Worm (Caenorhabditis elegans) whole organism, late embryonic: ENCODE results near the gene C16D9.1.

Experiments used
- C38D4.7 ChIP-seq: fragments of 200-800 bp; sonication (Bioruptor generic); optimal IDR thresholded peaks from 2 replicates; lab custom pipeline; 2018; ENCODE audit warnings: mild to moderate bottlenecking, missing genetic modification characterization, moderate library complexity, missing compliant biosample characterization
- T23F11.4 ChIP-seq: fragments of 200-800 bp; sonication (Bioruptor generic); optimal IDR thresholded peaks from 2 replicates; lab custom pipeline; 2018; ENCODE audit warnings: mild to moderate bottlenecking, missing genetic modification characterization, missing compliant biosample characterization
- ama-1 ChIP-seq: fragments of 150-350 bp; optimal IDR thresholded peaks from 2 replicates; lab custom pipeline; 2014
- ceh-30 ChIP-seq: fragments of 150-350 bp; optimal IDR thresholded peaks from 2 replicates; lab custom pipeline; 2014; ENCODE audit warnings: missing biosample characterization, missing genetic modification characterization
- fkh-10 ChIP-seq: fragments of 150-350 bp; optimal IDR thresholded peaks from 2 replicates; lab custom pipeline; 2014; ENCODE audit warnings: missing biosample characterization, missing genetic modification reagents, missing genetic modification characterization
- hlh-30 ChIP-seq: sonication (generic microtip); optimal IDR thresholded peaks from 2 replicates; lab custom pipeline; 2017; ENCODE audit warnings: antibody characterized with exemption, missing genetic modification characterization, missing compliant biosample characterization; ENCODE audit not compliant: insufficient read depth
- hlh-8 ChIP-seq: sonication (generic microtip); optimal IDR thresholded peaks from 2 replicates; lab custom pipeline; 2016; ENCODE audit warnings: missing genotype, missing genetic modification characterization, missing compliant biosample characterization
- nfya-1 ChIP-seq: sonication (generic microtip); optimal IDR thresholded peaks from 2 replicates; lab custom pipeline; 2017; ENCODE audit warnings: missing genetic modification characterization, mild to moderate bottlenecking, missing compliant biosample characterization, antibody characterized with exemption, moderate library complexity
- odd-2 ChIP-seq: sonication (generic microtip); optimal IDR thresholded peaks from 2 replicates; lab custom pipeline; 2017; ENCODE audit warnings: antibody characterized with exemption, mild to moderate bottlenecking, missing genetic modification characterization, missing compliant biosample characterization
- pha-4 ChIP-seq: fragments of 150-350 bp; optimal IDR thresholded peaks from 2 replicates; lab custom pipeline; 2018; ENCODE audit warnings: missing biosample characterization, missing genetic modification reagents, missing genetic modification characterization

DNA sequence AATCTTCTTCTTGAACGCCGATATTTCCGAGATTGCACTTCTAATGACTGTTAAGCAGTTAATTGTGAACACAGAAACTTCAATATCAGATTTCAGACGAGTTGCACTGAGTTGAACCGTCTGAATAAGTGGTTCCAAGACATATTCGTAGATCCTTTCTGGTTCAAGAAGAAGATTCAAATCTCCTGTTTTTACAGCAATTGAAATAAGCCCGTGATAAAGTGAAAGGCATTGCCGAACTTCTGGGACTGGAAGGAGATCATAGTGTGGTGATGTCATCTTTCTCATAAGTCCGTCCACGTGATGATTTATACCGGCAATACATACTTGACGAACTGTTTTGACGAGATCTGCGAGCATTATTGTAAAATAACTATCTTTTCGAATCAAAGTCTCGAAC lies 39.6 kb upstream of the C16D9.1 start:
- TF ChIP-seq ceh-30 (tag; lab: Kevin White, UChicago) (no peak), pha-4 (tag; lab: Kevin White, UChicago) (no peak), fkh-10 (GFP tag; lab: Kevin White, UChicago) (no peak), hlh-8 (tag; lab: Kevin White, UChicago) (no peak), odd-2 (tag; lab: Kevin White, UChicago) (no peak), C38D4.7 (GFP tag; lab: Kevin White, UChicago) (no peak), hlh-30 (tag; lab: Kevin White, UChicago) (no peak), nfya-1 (no peak), ama-1 (lab: Kevin White, UChicago) (no peak), T23F11.4 (GFP tag; lab: Kevin White, UChicago) (no peak)
